Fruit fly (Drosophila melanogaster) whole organism, prepupa: ENCODE results near the gene CG32720.
A peak's percentile ranks its signal among the peaks of the same experiment; 100 is the strongest.

Experiments
- Blimp-1 ChIP-seq: fragments of 200-800 bp; sonication (Bioruptor generic); optimal IDR thresholded peaks from 3 replicates; lab custom pipeline; 2017; ENCODE audit warnings: missing biosample characterization, missing genetic modification characterization, mild to moderate bottlenecking, moderate library complexity, missing genetic modification reagents
- CG10631 ChIP-seq: fragments of 200-800 bp; sonication (Bioruptor generic); optimal IDR thresholded peaks from 2 replicates; lab custom pipeline; 2016; ENCODE audit warnings: missing biosample characterization, missing genetic modification characterization
- CG10669 ChIP-seq: fragments of 200-800 bp; sonication (Bioruptor generic); optimal IDR thresholded peaks from 3 replicates; lab custom pipeline; 2018; ENCODE audit warnings: missing biosample characterization, mild to moderate bottlenecking, missing genetic modification characterization, moderate library complexity
- CG11294 ChIP-seq: fragments of 200-800 bp; sonication (Bioruptor generic); IDR thresholded peaks from 2 replicates; pipeline ENCODE4 v1.3.6; 2022; ENCODE audit warnings: missing biosample characterization, missing genetic modification characterization
- CG11762 ChIP-seq: fragments of 200-800 bp; sonication (Bioruptor generic); optimal IDR thresholded peaks from 3 replicates; lab custom pipeline; 2016; ENCODE audit warnings: missing biosample characterization, missing genetic modification characterization; ENCODE audit not compliant: insufficient read depth
- CG11902 ChIP-seq: fragments of 200-800 bp; sonication (Bioruptor generic); optimal IDR thresholded peaks from 3 replicates; lab custom pipeline; 2016; ENCODE audit warnings: missing biosample characterization, missing genetic modification characterization
- CG15336 ChIP-seq: fragments of 200-800 bp; sonication (Bioruptor generic); IDR thresholded peaks from 2 replicates; pipeline ENCODE4 v1.3.6; 2022; ENCODE audit warnings: missing biosample characterization, missing genetic modification characterization
- CG3032 ChIP-seq: fragments of 200-800 bp; optimal IDR thresholded peaks from 2 replicates; lab custom pipeline; 2019; ENCODE audit warnings: missing biosample characterization, mild to moderate bottlenecking, missing genetic modification characterization, moderate library complexity
- CG32006 ChIP-seq: fragments of 200-800 bp; sonication (Bioruptor generic); optimal IDR thresholded peaks from 3 replicates; lab custom pipeline; 2017; ENCODE audit warnings: missing biosample characterization, mild to moderate bottlenecking, missing genetic modification characterization
- CG34406 ChIP-seq: fragments of 200-800 bp; sonication (Bioruptor generic); optimal IDR thresholded peaks from 3 replicates; lab custom pipeline; 2016; ENCODE audit warnings: missing biosample characterization, missing genetic modification characterization
- CG3919 ChIP-seq: fragments of 200-800 bp; sonication (Bioruptor generic); optimal IDR thresholded peaks from 3 replicates; lab custom pipeline; 2016; ENCODE audit warnings: missing biosample characterization, missing genetic modification characterization
- CG4318 ChIP-seq: fragments of 200-800 bp; sonication (Bioruptor generic); optimal IDR thresholded peaks from 3 replicates; lab custom pipeline; 2017; ENCODE audit warnings: missing biosample characterization, mild to moderate bottlenecking, missing genetic modification characterization
- CG6163 ChIP-seq: fragments of 200-800 bp; sonication (Bioruptor generic); IDR thresholded peaks from 3 replicates; pipeline ENCODE4 v1.3.6; 2022; ENCODE audit warnings: missing biosample characterization, missing genetic modification characterization
- CG6276 ChIP-seq: fragments of 200-800 bp; sonication (Bioruptor generic); optimal IDR thresholded peaks from 2 replicates; lab custom pipeline; 2017; ENCODE audit warnings: missing biosample characterization, mild to moderate bottlenecking, missing genetic modification characterization
- CG6792 ChIP-seq: fragments of 200-800 bp; sonication (Bioruptor generic); optimal IDR thresholded peaks from 3 replicates; lab custom pipeline; 2016; ENCODE audit warnings: missing biosample characterization, missing genetic modification characterization
- CG6808 ChIP-seq: fragments of 200-800 bp; sonication (Bioruptor generic); optimal IDR thresholded peaks from 3 replicates; lab custom pipeline; 2017; ENCODE audit warnings: missing biosample characterization, missing genetic modification characterization, mild to moderate bottlenecking, moderate library complexity, missing genetic modification reagents
- CG6854 ChIP-seq: fragments of 200-800 bp; sonication (Bioruptor generic); optimal IDR thresholded peaks from 2 replicates; lab custom pipeline; 2017; ENCODE audit warnings: missing biosample characterization, mild to moderate bottlenecking, missing genetic modification characterization
- CG7368 ChIP-seq: fragments of 200-800 bp; sonication (Bioruptor generic); optimal IDR thresholded peaks from 3 replicates; lab custom pipeline; 2016; ENCODE audit warnings: missing biosample characterization, missing genetic modification characterization
- CG8319 ChIP-seq: fragments of 200-800 bp; sonication (Bioruptor generic); optimal IDR thresholded peaks from 3 replicates; lab custom pipeline; 2016; ENCODE audit warnings: missing biosample characterization, missing genetic modification characterization
- CG8632 ChIP-seq: fragments of 200-800 bp; sonication (Bioruptor generic); optimal IDR thresholded peaks from 3 replicates; lab custom pipeline; 2016; ENCODE audit warnings: missing biosample characterization, missing genetic modification characterization
- CG9139 ChIP-seq: fragments of 200-800 bp; sonication (Bioruptor generic); optimal IDR thresholded peaks from 3 replicates; lab custom pipeline; 2017; ENCODE audit warnings: missing biosample characterization, mild to moderate bottlenecking, missing genetic modification characterization
- Eip75B ChIP-seq: fragments of 200-800 bp; sonication (Bioruptor generic); optimal IDR thresholded peaks from 3 replicates; lab custom pipeline; 2016; ENCODE audit warnings: missing biosample characterization, missing genetic modification characterization
- Eip78C ChIP-seq: fragments of 200-800 bp; sonication (Bioruptor generic); peaks from one replicate; lab custom pipeline; 2016; ENCODE audit warnings: missing biosample characterization, missing genetic modification characterization
- Eip93F ChIP-seq: fragments of 200-800 bp; sonication (Bioruptor generic); optimal IDR thresholded peaks from 2 replicates; lab custom pipeline; 2016; ENCODE audit warnings: missing biosample characterization, mild to moderate bottlenecking, missing genetic modification characterization
- Ets21C ChIP-seq: fragments of 200-800 bp; sonication (Bioruptor generic); optimal IDR thresholded peaks from 3 replicates; lab custom pipeline; 2016; ENCODE audit warnings: missing biosample characterization, missing genetic modification characterization
- Ets96B ChIP-seq: fragments of 200-800 bp; optimal IDR thresholded peaks from 2 replicates; lab custom pipeline; 2019; ENCODE audit warnings: missing biosample characterization, mild to moderate bottlenecking, missing genetic modification characterization, moderate library complexity
- Gug ChIP-seq: fragments of 200-800 bp; sonication (Bioruptor generic); IDR thresholded peaks from 2 replicates; pipeline ENCODE4 v1.3.6; 2022; ENCODE audit warnings: missing biosample characterization, missing genetic modification characterization
- Hr39 ChIP-seq: fragments of 200-800 bp; sonication (Bioruptor generic); optimal IDR thresholded peaks from 2 replicates; lab custom pipeline; 2016; ENCODE audit warnings: missing biosample characterization, missing genetic modification characterization
- Hr4 ChIP-seq: fragments of 200-800 bp; sonication (Bioruptor generic); optimal IDR thresholded peaks from 3 replicates; lab custom pipeline; 2016; ENCODE audit warnings: missing biosample characterization, missing genetic modification characterization
- Lpt ChIP-seq: fragments of 200-800 bp; sonication (Bioruptor generic); optimal IDR thresholded peaks from 3 replicates; lab custom pipeline; 2016; ENCODE audit warnings: missing biosample characterization, missing genetic modification characterization
- OdsH ChIP-seq: fragments of 200-800 bp; sonication (Bioruptor generic); optimal IDR thresholded peaks from 3 replicates; lab custom pipeline; 2016; ENCODE audit warnings: missing biosample characterization, missing genetic modification characterization
- Sox102F ChIP-seq: fragments of 200-800 bp; sonication (Bioruptor generic); optimal IDR thresholded peaks from 2 replicates; lab custom pipeline; 2016; ENCODE audit warnings: missing biosample characterization, mild to moderate bottlenecking, missing genetic modification characterization
- Sox15 ChIP-seq: fragments of 200-800 bp; sonication (Bioruptor generic); optimal IDR thresholded peaks from 3 replicates; lab custom pipeline; 2016; ENCODE audit warnings: missing biosample characterization, missing genetic modification characterization
- achi ChIP-seq: fragments of 200-800 bp; sonication (Bioruptor generic); optimal IDR thresholded peaks from 3 replicates; lab custom pipeline; 2016; ENCODE audit warnings: missing biosample characterization, missing genetic modification characterization
- acj6 ChIP-seq: fragments of 200-800 bp; sonication (Bioruptor generic); optimal IDR thresholded peaks from 3 replicates; lab custom pipeline; 2016; ENCODE audit warnings: missing biosample characterization, missing genetic modification characterization
- cyc ChIP-seq: fragments of 200-800 bp; sonication (Bioruptor generic); optimal IDR thresholded peaks from 3 replicates; lab custom pipeline; 2016; ENCODE audit warnings: missing biosample characterization, missing genetic modification characterization
- dsx ChIP-seq: fragments of 200-800 bp; optimal IDR thresholded peaks from 3 replicates; lab custom pipeline; 2019; ENCODE audit warnings: missing biosample characterization, mild to moderate bottlenecking, missing genetic modification characterization, moderate library complexity; ENCODE audit not compliant: poor library complexity, severe bottlenecking
- esn ChIP-seq: fragments of 200-800 bp; sonication (Bioruptor generic); optimal IDR thresholded peaks from 2 replicates; lab custom pipeline; 2016; ENCODE audit warnings: missing biosample characterization, mild to moderate bottlenecking, missing genetic modification characterization, moderate library complexity
- fd59A ChIP-seq: fragments of 200-800 bp; sonication (Bioruptor generic); optimal IDR thresholded peaks from 2 replicates; lab custom pipeline; 2017; ENCODE audit warnings: missing biosample characterization, mild to moderate bottlenecking, missing genetic modification characterization, missing genetic modification reagents
- fd85E ChIP-seq: fragments of 200-800 bp; sonication (Bioruptor generic); optimal IDR thresholded peaks from 3 replicates; lab custom pipeline; 2016; ENCODE audit warnings: missing biosample characterization, missing genetic modification characterization
- fkh ChIP-seq: fragments of 200-800 bp; sonication (Bioruptor generic); optimal IDR thresholded peaks from 3 replicates; lab custom pipeline; 2017; ENCODE audit warnings: missing biosample characterization, mild to moderate bottlenecking, missing genetic modification characterization, moderate library complexity
- net ChIP-seq: fragments of 200-800 bp; sonication (Bioruptor generic); optimal IDR thresholded peaks from 3 replicates; lab custom pipeline; 2016; ENCODE audit warnings: missing biosample characterization, missing genetic modification characterization
- pdm3 ChIP-seq: fragments of 200-800 bp; sonication (Bioruptor generic); optimal IDR thresholded peaks from 3 replicates; lab custom pipeline; 2016; ENCODE audit warnings: missing biosample characterization, missing genetic modification characterization
- spab ChIP-seq: fragments of 200-800 bp; sonication (Bioruptor generic); optimal IDR thresholded peaks from 2 replicates; lab custom pipeline; 2017; ENCODE audit warnings: missing biosample characterization, mild to moderate bottlenecking, missing genetic modification characterization, missing genetic modification reagents
- ss ChIP-seq, 2 experiments: fragments of 200-800 bp; sonication (Bioruptor generic); optimal IDR thresholded peaks; 2 replicates in 1 of 2; 3 replicates in 1 of 2; lab custom pipeline; 2017 to 2018; ENCODE audit warnings: mild to moderate bottlenecking in 2 of 2, missing biosample characterization in 2 of 2, missing genetic modification characterization in 2 of 2, moderate library complexity in 1 of 2
- svp ChIP-seq: fragments of 200-800 bp; sonication (Bioruptor generic); peaks from one replicate; lab custom pipeline; 2016; ENCODE audit warnings: missing biosample characterization, missing genetic modification characterization
- topi ChIP-seq: fragments of 200-800 bp; sonication (Bioruptor generic); optimal IDR thresholded peaks from 3 replicates; lab custom pipeline; 2016; ENCODE audit warnings: missing biosample characterization, missing genetic modification characterization

CG32720 gene

dm6 chrX:7541455-7541797, 4.7 kb upstream of the CG32720 start (continued):
- TF ChIP-seq CG15336 (GFP tag; lab: Robert Waterston, UW) (no peak), CG10669 (peak; percentile 18), CG8319 (GFP tag; lab: Kevin White, UChicago) (no peak), OdsH (GFP tag; lab: Kevin White, UChicago) (peak; percentile 34), CG34406 (GFP tag; lab: Kevin White, UChicago) (peak; percentile 1), CG11294 (GFP tag; lab: Robert Waterston, UW) (no peak), fkh (GFP tag; lab: Kevin White, UChicago) (no peak), CG32006 (GFP tag; lab: Kevin White, UChicago) (peak; percentile 1), fd59A (peak; percentile 5), ss (GFP tag; optimal IDR thresholded peaks at IDR 0.05; lab: Kevin White, UChicago) (no peak), CG6808 (no peak), spab (GFP tag; lab: Kevin White, UChicago) (no peak), Hr39 (peak; percentile 54), svp (GFP tag; lab: Kevin White, UChicago) (peak; percentile 87), CG11762 (GFP tag; lab: Kevin White, UChicago) (no peak), CG7368 (no peak), Hr4 (no peak), achi (GFP tag; lab: Kevin White, UChicago) (peak; percentile 16), CG10631 (GFP tag; lab: Kevin White, UChicago) (peak; percentile 56)

DNA sequence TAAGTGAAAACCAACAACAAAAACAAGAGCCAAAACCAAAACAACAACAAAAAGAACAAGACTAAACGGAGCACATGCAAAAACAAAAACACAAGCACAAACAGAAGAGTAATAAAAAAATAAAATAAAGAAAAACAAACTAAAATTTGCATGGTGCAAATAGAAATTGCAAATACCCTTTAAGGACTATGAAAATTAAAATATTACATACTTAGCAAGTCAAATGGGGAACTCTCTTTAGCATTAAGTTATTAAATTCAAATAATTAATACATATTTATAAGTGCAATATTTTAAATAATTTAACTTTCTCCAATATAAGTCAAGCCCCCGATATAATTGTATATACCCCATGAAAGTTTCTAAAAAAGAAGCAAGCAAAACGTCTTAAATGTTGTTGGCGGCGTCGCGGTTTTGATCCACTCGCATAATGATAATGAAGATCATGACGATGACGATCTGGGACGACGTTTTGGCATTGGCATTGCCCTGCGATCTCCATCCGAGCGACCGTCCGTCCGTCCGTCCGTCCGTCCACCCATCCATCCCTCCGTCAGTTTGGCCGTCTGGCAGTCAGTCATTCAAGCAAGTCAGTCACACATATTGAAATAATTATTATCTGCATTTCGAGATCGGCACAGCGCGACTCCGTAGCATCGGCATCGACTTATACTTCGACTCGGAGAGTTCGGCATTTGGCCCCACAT, 4.1 kb upstream of the CG32720 start:
- TF ChIP-seq Hr4 = no peak
- TF ChIP-seq Eip75B (GFP tag; lab: Kevin White, UChicago) = no peak
- TF ChIP-seq cyc (GFP tag; lab: Kevin White, UChicago) = no peak
- peak; percentile 26 for TF ChIP-seq acj6 (GFP tag; lab: Kevin White, UChicago)
- peak; percentile 40 for TF ChIP-seq CG34406 (GFP tag; lab: Kevin White, UChicago)
- TF ChIP-seq CG7368 = no peak
- peak; percentile 46 for TF ChIP-seq CG10669
- TF ChIP-seq CG4318 (GFP tag; lab: Kevin White, UChicago) = no peak
- no peak for TF ChIP-seq Lpt (GFP tag; lab: Kevin White, UChicago)
- no peak for TF ChIP-seq Blimp-1 (GFP tag; lab: Kevin White, UChicago)
- TF ChIP-seq Ets21C (GFP tag; lab: Kevin White, UChicago) = no peak
- peak; percentile 40 for TF ChIP-seq CG10631 (GFP tag; lab: Kevin White, UChicago)
- TF ChIP-seq fd85E = no peak
- TF ChIP-seq CG6854 (GFP tag; lab: Kevin White, UChicago) = no peak
- peak; percentile 78 for TF ChIP-seq Ets96B
- TF ChIP-seq fd59A = peak; percentile 34
- TF ChIP-seq CG6808 = peak; percentile 67
- peak; percentile 70 to 82 for TF ChIP-seq ss (GFP tag; optimal IDR thresholded peaks at IDR 0.05; lab: Kevin White, UChicago)
- peak; percentile 56 for TF ChIP-seq CG9139 (GFP tag; lab: Kevin White, UChicago)
- peak; percentile 36 for TF ChIP-seq CG6276 (GFP tag; lab: Kevin White, UChicago)
- TF ChIP-seq CG15336 (GFP tag; lab: Robert Waterston, UW) = peak; percentile 42; the same call in 1 of the 2 replicates
- TF ChIP-seq CG11902 (GFP tag; lab: Kevin White, UChicago) = no peak
- TF ChIP-seq OdsH (GFP tag; lab: Kevin White, UChicago) = peak; percentile 23
- no peak for TF ChIP-seq Eip93F (GFP tag; lab: Kevin White, UChicago)
- TF ChIP-seq topi (GFP tag; lab: Kevin White, UChicago) = no peak
- TF ChIP-seq CG8632 = peak; percentile 33
- TF ChIP-seq CG8319 (GFP tag; lab: Kevin White, UChicago) = no peak
- peak; percentile 31 for TF ChIP-seq net (GFP tag; lab: Kevin White, UChicago)
- no peak for TF ChIP-seq Sox102F (GFP tag; lab: Kevin White, UChicago)
- no peak for TF ChIP-seq Sox15 (GFP tag; lab: Kevin White, UChicago)
- TF ChIP-seq Gug (GFP tag; lab: Robert Waterston, UW) = no peak
- TF ChIP-seq Hr39 = no peak
- TF ChIP-seq CG6792 (GFP tag; lab: Kevin White, UChicago) = peak; percentile 19
- TF ChIP-seq esn = no peak
- peak; percentile 17 for TF ChIP-seq CG3919 (GFP tag; lab: Kevin White, UChicago)
- TF ChIP-seq spab (GFP tag; lab: Kevin White, UChicago) = peak; percentile 65
- TF ChIP-seq pdm3 (GFP tag; lab: Kevin White, UChicago) = no peak
- no peak for TF ChIP-seq fkh (GFP tag; lab: Kevin White, UChicago)
- TF ChIP-seq dsx (GFP tag; lab: Kevin White, UChicago) = peak; percentile 71
- TF ChIP-seq CG6163 (GFP tag; lab: Robert Waterston, UW) = peak; percentile 58; the same call in 2 of the 3 replicates
- peak; percentile 55 for TF ChIP-seq Eip78C (GFP tag; lab: Kevin White, UChicago)
- peak; percentile 75 for TF ChIP-seq CG3032 (tag; lab: Kevin White, UChicago)
